Fruit fly (Drosophila melanogaster) Kc167 (cell line): ENCODE data around the gene mRpL10.

Experiments used
- Myc ChIP-seq: fragments of >200 bp; optimal IDR thresholded peaks from 2 replicates; lab custom pipeline; 2017; ENCODE audit warnings: missing external identifiers
- Sin3A ChIP-seq: fragments of >200 bp; optimal IDR thresholded peaks from 2 replicates; lab custom pipeline; 2018; ENCODE audit warnings: missing external identifiers
- psq ChIP-seq: fragments of >200 bp; optimal IDR thresholded peaks from 2 replicates; lab custom pipeline; 2017; ENCODE audit warnings: missing external identifiers
- ttk ChIP-seq: sonication (Bioruptor generic); optimal IDR thresholded peaks from 2 replicates; lab custom pipeline; 2017; ENCODE audit warnings: missing external identifiers

- no peak for TF ChIP-seq Sin3A
- no peak for TF ChIP-seq psq (lab: Kevin White, UChicago)
- no peak for TF ChIP-seq Myc (lab: Kevin White, UChicago)
- no peak for TF ChIP-seq ttk (lab: Kevin White, UChicago)
Observed at dm6 chr2L:241415-241814, 37.8 kb downstream of the mRpL10 start.
